Fruit fly (Drosophila melanogaster) whole organism, embryonic: ENCODE data around the gene rasp.
A peak's percentile ranks its signal among the peaks of the same experiment; 100 is the strongest.

Source experiments
- C15 ChIP-seq: fragments of 200-800 bp; sonication (Bioruptor generic); IDR thresholded peaks from 3 replicates; pipeline ENCODE4 v1.3.6; 2022; ENCODE audit warnings: missing biosample characterization, missing genetic modification characterization
- CG1024 ChIP-seq: fragments of 200-800 bp; sonication (Bioruptor generic); IDR thresholded peaks from 2 replicates; pipeline ENCODE4 v1.3.6; 2022; ENCODE audit warnings: missing biosample characterization, missing genetic modification characterization
- CG10267 ChIP-seq: fragments of 200-800 bp; sonication (Bioruptor generic); optimal IDR thresholded peaks from 2 replicates; lab custom pipeline; 2018; ENCODE audit warnings: missing biosample characterization, mild to moderate bottlenecking, missing genetic modification characterization, moderate library complexity
- CG10959 ChIP-seq: fragments of 200-800 bp; sonication (Bioruptor generic); IDR thresholded peaks from 2 replicates; pipeline ENCODE4 v1.3.6; 2022; ENCODE audit warnings: missing biosample characterization, missing genetic modification characterization
- CG14014 ChIP-seq: fragments of 200-800 bp; sonication (Bioruptor generic); IDR thresholded peaks from 2 replicates; pipeline ENCODE4 v1.3.6; 2022; ENCODE audit warnings: missing biosample characterization, missing genetic modification characterization
- CG14441 ChIP-seq: fragments of 200-800 bp; sonication (Bioruptor generic); IDR thresholded peaks from 2 replicates; pipeline ENCODE4 v1.3.6; 2022; ENCODE audit warnings: missing biosample characterization, missing genetic modification characterization
- CG14667 ChIP-seq: fragments of 200-800 bp; sonication (Bioruptor generic); IDR thresholded peaks from 2 replicates; pipeline ENCODE4 v1.3.6; 2022; ENCODE audit warnings: missing biosample characterization, missing genetic modification characterization
- CG14710 ChIP-seq: fragments of 200-800 bp; sonication (Bioruptor generic); optimal IDR thresholded peaks from 3 replicates; lab custom pipeline; 2019; ENCODE audit warnings: missing biosample characterization, mild to moderate bottlenecking, missing genetic modification characterization, moderate library complexity
- CG15073 ChIP-seq: fragments of 200-800 bp; sonication (Bioruptor generic); optimal IDR thresholded peaks from 2 replicates; lab custom pipeline; 2016; ENCODE audit warnings: missing biosample characterization, missing genetic modification characterization
- CG16815 ChIP-seq: fragments of 200-800 bp; sonication (Bioruptor generic); optimal IDR thresholded peaks from 3 replicates; lab custom pipeline; 2017; ENCODE audit warnings: missing biosample characterization, mild to moderate bottlenecking, missing genetic modification characterization
- CG17186 ChIP-seq: fragments of 200-800 bp; sonication (Bioruptor generic); optimal IDR thresholded peaks from 3 replicates; lab custom pipeline; 2017; ENCODE audit warnings: missing biosample characterization, missing genetic modification reagents, missing genetic modification characterization
- CG17802 ChIP-seq: fragments of 200-800 bp; sonication (Bioruptor generic); optimal IDR thresholded peaks from 2 replicates; lab custom pipeline; 2018; ENCODE audit warnings: missing biosample characterization, mild to moderate bottlenecking, missing genetic modification characterization, moderate library complexity
- CG2116 ChIP-seq: fragments of 200-800 bp; sonication (Bioruptor generic); optimal IDR thresholded peaks from 3 replicates; lab custom pipeline; 2018; ENCODE audit warnings: missing biosample characterization, mild to moderate bottlenecking, missing genetic modification characterization
- CG2678 ChIP-seq: fragments of 200-800 bp; sonication (Bioruptor generic); optimal IDR thresholded peaks from 3 replicates; lab custom pipeline; 2019; ENCODE audit warnings: missing biosample characterization, mild to moderate bottlenecking, missing genetic modification characterization, moderate library complexity
- CG2712 ChIP-seq: fragments of 200-800 bp; optimal IDR thresholded peaks from 3 replicates; lab custom pipeline; 2019; ENCODE audit warnings: missing biosample characterization, mild to moderate bottlenecking, missing genetic modification characterization, moderate library complexity
- CG33557 ChIP-seq: fragments of 200-800 bp; sonication (Bioruptor generic); optimal IDR thresholded peaks from 2 replicates; lab custom pipeline; 2019; ENCODE audit warnings: missing biosample characterization, mild to moderate bottlenecking, missing genetic modification characterization, moderate library complexity
- CG3726 ChIP-seq: fragments of 200-800 bp; sonication (Bioruptor generic); IDR thresholded peaks from 3 replicates; pipeline ENCODE4, ENCODE4 v1.3.6; 2022; ENCODE audit warnings: missing biosample characterization, missing genetic modification characterization
- CG3847 ChIP-seq: fragments of 200-800 bp; sonication (Bioruptor generic); IDR thresholded peaks from 2 replicates; pipeline ENCODE4 v1.3.6; 2022; ENCODE audit warnings: missing biosample characterization, missing genetic modification characterization
- CG8290 ChIP-seq, 3 experiments: fragments of 200-800 bp; sonication (Bioruptor generic); optimal IDR thresholded peaks; 2 replicates each; lab custom pipeline; 2016 to 2019; ENCODE audit warnings: missing biosample characterization in 3 of 3, missing genetic modification characterization in 3 of 3, mild to moderate bottlenecking in 2 of 3, moderate library complexity in 1 of 3
- CG9817 ChIP-seq: fragments of 200-800 bp; sonication (Bioruptor generic); optimal IDR thresholded peaks from 2 replicates; lab custom pipeline; 2018; ENCODE audit warnings: missing biosample characterization, mild to moderate bottlenecking, missing genetic modification characterization, moderate library complexity
- D ChIP-seq, 2 experiments: fragments of 200-800 bp in 1 of 2; fragments of >200 bp in 1 of 2; sonication (Bioruptor generic) in 1 of 2; optimal IDR thresholded peaks; 2 replicates in 1 of 2; 3 replicates in 1 of 2; lab custom pipeline; 2017; ENCODE audit warnings: mild to moderate bottlenecking in 1 of 2, missing biosample characterization in 1 of 2, missing genetic modification characterization in 1 of 2, missing genetic modification reagents in 1 of 2
- Doc3 ChIP-seq: fragments of 200-800 bp; sonication (Bioruptor generic); IDR thresholded peaks from 3 replicates; pipeline ENCODE4 v1.3.6; 2022; ENCODE audit warnings: missing biosample characterization, missing genetic modification characterization; ENCODE audit not compliant: partially characterized antibody
- HHEX ChIP-seq: fragments of 200-800 bp; sonication (Bioruptor generic); optimal IDR thresholded peaks from 3 replicates; lab custom pipeline; 2017; ENCODE audit warnings: missing biosample characterization, mild to moderate bottlenecking, missing genetic modification characterization, missing genetic modification reagents
- Hr39 ChIP-seq: fragments of >200 bp; optimal IDR thresholded peaks from 2 replicates; lab custom pipeline; 2017
- Hsf ChIP-seq: fragments of 200-800 bp; sonication (Bioruptor generic); optimal IDR thresholded peaks from 3 replicates; lab custom pipeline; 2016; ENCODE audit warnings: missing biosample characterization, missing genetic modification characterization
- Lhr ChIP-seq: fragments of 200-800 bp; sonication (Bioruptor generic); optimal IDR thresholded peaks from 3 replicates; lab custom pipeline; 2017; ENCODE audit warnings: mild to moderate bottlenecking, missing biosample characterization, missing genetic modification reagents, missing genetic modification characterization
- Pdp1 ChIP-seq, 2 experiments: fragments of 200-800 bp; sonication (Bioruptor generic); optimal IDR thresholded peaks; 3 replicates each; lab custom pipeline; 2016; ENCODE audit warnings: missing biosample characterization in 2 of 2, missing genetic modification characterization in 2 of 2, mild to moderate bottlenecking in 1 of 2, moderate library complexity in 1 of 2
- Sin3A ChIP-seq: fragments of >200 bp; optimal IDR thresholded peaks from 2 replicates; lab custom pipeline; 2018
- Vsx1 ChIP-seq: fragments of 200-800 bp; sonication (Bioruptor generic); optimal IDR thresholded peaks from 2 replicates; lab custom pipeline; 2017; ENCODE audit warnings: missing biosample characterization, mild to moderate bottlenecking, missing genetic modification characterization, missing genetic modification reagents
- bab2 ChIP-seq: fragments of 200-800 bp; sonication (Bioruptor generic); optimal IDR thresholded peaks from 2 replicates; lab custom pipeline; 2016; ENCODE audit warnings: missing biosample characterization, missing genetic modification characterization
- bigmax ChIP-seq: fragments of 200-800 bp; sonication (Bioruptor generic); optimal IDR thresholded peaks from 2 replicates; lab custom pipeline; 2018; ENCODE audit warnings: missing biosample characterization, mild to moderate bottlenecking, missing genetic modification characterization
- bowl ChIP-seq: fragments of 200-800 bp; sonication (Bioruptor generic); IDR thresholded peaks from 2 replicates; pipeline ENCODE4 v1.3.6; 2022; ENCODE audit warnings: missing biosample characterization, missing genetic modification characterization
- cad ChIP-seq: fragments of >200 bp; optimal IDR thresholded peaks from 2 replicates; lab custom pipeline; 2017; ENCODE audit warnings: missing biosample characterization, missing genetic modification characterization
- caup ChIP-seq: fragments of 200-800 bp; sonication (Bioruptor generic); optimal IDR thresholded peaks from 3 replicates; lab custom pipeline; 2017; ENCODE audit warnings: missing biosample characterization, mild to moderate bottlenecking, missing genetic modification characterization, moderate library complexity; ENCODE audit not compliant: severe bottlenecking
- chm ChIP-seq: fragments of 200-800 bp; sonication (Bioruptor generic); IDR thresholded peaks from 2 replicates; pipeline ENCODE4 v1.3.6; 2022; ENCODE audit warnings: missing biosample characterization, missing genetic modification characterization
- grau ChIP-seq: fragments of 200-800 bp; optimal IDR thresholded peaks from 3 replicates; lab custom pipeline; 2019; ENCODE audit warnings: missing biosample characterization, mild to moderate bottlenecking, missing genetic modification characterization, moderate library complexity
- gro ChIP-seq: fragments of 200-800 bp; sonication (Bioruptor generic); optimal IDR thresholded peaks from 2 replicates; lab custom pipeline; 2016; ENCODE audit warnings: missing biosample characterization, missing genetic modification characterization
- ind ChIP-seq: fragments of 200-800 bp; sonication (Bioruptor generic); optimal IDR thresholded peaks from 3 replicates; lab custom pipeline; 2016; ENCODE audit warnings: missing biosample characterization, missing genetic modification characterization
- ken ChIP-seq: fragments of 200-800 bp; sonication (Bioruptor generic); IDR thresholded peaks from 3 replicates; pipeline ENCODE4 v1.3.6; 2022; ENCODE audit warnings: missing biosample characterization, missing genetic modification characterization
- pb ChIP-seq: fragments of 200-800 bp; sonication (Bioruptor generic); optimal IDR thresholded peaks from 3 replicates; lab custom pipeline; 2016; ENCODE audit warnings: missing biosample characterization, missing genetic modification characterization
- psq ChIP-seq: fragments of 200-800 bp; sonication (Bioruptor generic); optimal IDR thresholded peaks from 2 replicates; lab custom pipeline; 2017; ENCODE audit warnings: missing biosample characterization, missing genetic modification characterization
- repo ChIP-seq: fragments of 200-800 bp; sonication (Bioruptor generic); optimal IDR thresholded peaks from 2 replicates; lab custom pipeline; 2016; ENCODE audit warnings: missing biosample characterization, missing genetic modification characterization
- run ChIP-seq: fragments of 200-800 bp; sonication (Bioruptor generic); optimal IDR thresholded peaks from 3 replicates; lab custom pipeline; 2018; ENCODE audit warnings: missing biosample characterization, mild to moderate bottlenecking, missing genetic modification characterization
- seq ChIP-seq: fragments of 200-800 bp; sonication (Bioruptor generic); IDR thresholded peaks from 2 replicates; pipeline ENCODE4 v1.3.6; 2022; ENCODE audit warnings: missing biosample characterization, missing genetic modification characterization
- stwl ChIP-seq: fragments of 200-800 bp; sonication (Bioruptor generic); optimal IDR thresholded peaks from 3 replicates; lab custom pipeline; 2018; ENCODE audit warnings: missing biosample characterization, mild to moderate bottlenecking, missing genetic modification characterization, moderate library complexity
- sug ChIP-seq: fragments of 200-800 bp; optimal IDR thresholded peaks from 2 replicates; lab custom pipeline; 2019; ENCODE audit warnings: missing biosample characterization, mild to moderate bottlenecking, missing genetic modification characterization, moderate library complexity
- tgo ChIP-seq: fragments of 200-800 bp; sonication (Bioruptor generic); IDR thresholded peaks from 3 replicates; pipeline ENCODE4 v1.3.6; 2022; ENCODE audit warnings: missing biosample characterization, missing genetic modification characterization
- vvl ChIP-seq: fragments of 200-800 bp; sonication (Bioruptor generic); IDR thresholded peaks from 2 replicates; pipeline ENCODE4 v1.3.6; 2022; ENCODE audit warnings: missing biosample characterization, missing genetic modification characterization
- zf30C ChIP-seq: fragments of 200-800 bp; sonication (Bioruptor generic); optimal IDR thresholded peaks from 3 replicates; lab custom pipeline; 2018; ENCODE audit warnings: missing biosample characterization, mild to moderate bottlenecking, missing genetic modification characterization

Gene rasp

DNA sequence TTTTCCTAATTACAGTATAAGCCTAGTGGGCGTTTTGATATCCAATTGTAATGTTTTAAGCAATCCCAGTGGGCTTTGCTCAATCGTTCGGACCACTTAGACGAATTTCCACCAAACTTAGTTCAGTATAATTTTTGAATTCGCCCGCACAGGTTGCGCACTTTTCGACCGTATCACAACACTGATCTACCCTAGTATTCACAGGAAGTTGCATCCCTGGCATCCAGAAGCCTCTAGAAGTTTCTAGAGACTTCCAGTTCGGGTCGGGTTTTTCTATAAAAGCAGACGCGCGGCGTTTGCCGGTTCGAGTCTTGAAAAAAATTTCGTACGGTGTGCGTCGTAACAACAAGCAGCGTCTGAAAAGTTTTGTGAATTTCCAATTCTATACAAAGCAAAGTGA is 30.9 kb downstream of the rasp start, which contains the start of gene Hsp83 (continued):
- TF ChIP-seq ken (peak; percentile 92), stwl (peak; percentile 85), HHEX (GFP tag; lab: Kevin White, UChicago) (peak; percentile 99), C15 (GFP tag; lab: Robert Waterston, UW) (peak; percentile 80; the same call in 2 of the 3 replicates), CG17802 (tag; lab: Kevin White, UChicago) (peak; percentile 86), CG17186 (peak; percentile 96), cad (GFP tag; lab: Kevin White, UChicago) (no peak), CG14710 (tag; lab: Kevin White, UChicago) (peak; percentile 83), tgo (GFP tag; lab: Robert Waterston, UW) (peak; percentile 85), CG1024 (peak; percentile 92), gro (GFP tag; lab: Kevin White, UChicago) (peak; percentile 97)

- TF ChIP-seq CG3847 (GFP tag; lab: Robert Waterston, UW): peak; percentile 88
- TF ChIP-seq vvl (GFP tag; lab: Robert Waterston, UW): peak; percentile 98
- TF ChIP-seq CG2116: peak; percentile 66
- TF ChIP-seq run (tag; lab: Kevin White, UChicago): peak; percentile 89
- no peak for TF ChIP-seq Sin3A (lab: Kevin White, UChicago)
- no peak for TF ChIP-seq D (optimal IDR thresholded peaks at IDR 0.05; lab: Kevin White, UChicago)
- peak; percentile 93 for TF ChIP-seq D (GFP tag; optimal IDR thresholded peaks at IDR 0.05; lab: Kevin White, UChicago)
- TF ChIP-seq CG16815 (GFP tag; lab: Kevin White, UChicago): peak; percentile 85
- TF ChIP-seq CG10959 (GFP tag; lab: Robert Waterston, UW): peak; percentile 93
- no peak for TF ChIP-seq zf30C
- TF ChIP-seq bigmax (GFP tag; lab: Kevin White, UChicago): peak; percentile 53
- peak; percentile 75 for TF ChIP-seq CG8290 (GFP tag; optimal IDR thresholded peaks at IDR 0.05; lab: Kevin White, UChicago)
- peak in 1 of 2 experiments; percentile 82 for TF ChIP-seq CG8290 (tag; optimal IDR thresholded peaks at IDR 0.05; lab: Kevin White, UChicago)
- no peak for TF ChIP-seq pb (GFP tag; lab: Kevin White, UChicago)
- peak; percentile 91 for TF ChIP-seq grau (tag; lab: Kevin White, UChicago)
- TF ChIP-seq CG17802 (tag; lab: Kevin White, UChicago): peak; percentile 78
- peak; percentile 94 for TF ChIP-seq CG14441 (GFP tag; lab: Robert Waterston, UW)
- TF ChIP-seq CG2678: peak; percentile 96
- TF ChIP-seq chm (GFP tag; lab: Robert Waterston, UW): peak; percentile 95
- peak; percentile 48 for TF ChIP-seq repo (GFP tag; lab: Kevin White, UChicago)
- peak; percentile 78 for TF ChIP-seq Lhr (GFP tag; lab: Kevin White, UChicago)
- peak; percentile 76 for TF ChIP-seq Hsf (GFP tag; lab: Kevin White, UChicago)
- TF ChIP-seq bowl (GFP tag; lab: Robert Waterston, UW): peak; percentile 83; the same call in 1 of the 2 replicates
- peak; percentile 82 for TF ChIP-seq CG9817 (tag; lab: Kevin White, UChicago)
- TF ChIP-seq CG2712 (tag; lab: Kevin White, UChicago): peak; percentile 95
- peak; percentile 50 for TF ChIP-seq stwl
- TF ChIP-seq caup (GFP tag; lab: Kevin White, UChicago): peak; percentile 94
- peak; percentile 86 for TF ChIP-seq Vsx1
- peak; percentile 94 for TF ChIP-seq CG14014 (GFP tag; lab: Robert Waterston, UW)
- no peak for TF ChIP-seq Hr39
- peak; percentile 95 for TF ChIP-seq seq (GFP tag; lab: Robert Waterston, UW)
- TF ChIP-seq psq (GFP tag; lab: Kevin White, UChicago): peak; percentile 75
- TF ChIP-seq Doc3 (GFP tag; lab: Robert Waterston, UW): no peak
- peak; percentile 76 for TF ChIP-seq CG15073 (GFP tag; lab: Kevin White, UChicago)
- peak; percentile 79 for TF ChIP-seq bab2 (GFP tag; lab: Kevin White, UChicago)
- TF ChIP-seq sug: peak; percentile 75
- peak; percentile 88 for TF ChIP-seq ind (GFP tag; lab: Kevin White, UChicago)
- TF ChIP-seq CG10267 (tag; lab: Kevin White, UChicago): peak; percentile 89
- TF ChIP-seq CG3726: peak; percentile 90; the same call in 2 of the 3 replicates
- peak; percentile 55 for TF ChIP-seq Pdp1 (GFP tag; optimal IDR thresholded peaks at IDR 0.05; lab: Kevin White, UChicago)
- TF ChIP-seq CG33557 (GFP tag; lab: Kevin White, UChicago): peak; percentile 79
- TF ChIP-seq CG14667 (GFP tag; lab: Robert Waterston, UW): peak; percentile 90
These were observed 32.1 kb downstream of the rasp start for dm6 chr3L:3194059-3194458.
